Fruit fly (Drosophila melanogaster) whole organism, embryonic: ENCODE measurements around the gene CG31294.

Experiments used
- ATbp ChIP-seq: fragments of 200-800 bp; sonication (Bioruptor generic); optimal IDR thresholded peaks from 2 replicates; lab custom pipeline; 2017; ENCODE audit warnings: missing biosample characterization, mild to moderate bottlenecking, missing genetic modification characterization, missing genetic modification reagents
- Awh ChIP-seq: fragments of 200-800 bp; sonication (Bioruptor generic); IDR thresholded peaks from 2 replicates; pipeline ENCODE4, ENCODE4 v1.3.6; 2022; ENCODE audit warnings: missing biosample characterization, missing genetic modification characterization
- Blimp-1 ChIP-seq: fragments of 200-800 bp; sonication (Bioruptor generic); optimal IDR thresholded peaks from 3 replicates; lab custom pipeline; 2018; ENCODE audit warnings: missing biosample characterization, missing genetic modification characterization, mild to moderate bottlenecking, moderate library complexity, missing genetic modification reagents
- CG10147 ChIP-seq: fragments of 200-800 bp; sonication (Bioruptor generic); optimal IDR thresholded peaks from 2 replicates; lab custom pipeline; 2019; ENCODE audit warnings: missing biosample characterization, mild to moderate bottlenecking, missing genetic modification characterization, moderate library complexity
- CG10366 ChIP-seq: fragments of 200-800 bp; sonication (Bioruptor generic); IDR thresholded peaks from 2 replicates; pipeline ENCODE4 v1.3.6; 2022; ENCODE audit warnings: missing biosample characterization, missing genetic modification characterization
- CG11504 ChIP-seq: fragments of 200-800 bp; sonication (Bioruptor generic); optimal IDR thresholded peaks from 3 replicates; lab custom pipeline; 2019; ENCODE audit warnings: missing biosample characterization, mild to moderate bottlenecking, missing genetic modification characterization, moderate library complexity
- CG13624 ChIP-seq: fragments of 200-800 bp; sonication (Bioruptor generic); optimal IDR thresholded peaks from 2 replicates; lab custom pipeline; 2016; ENCODE audit warnings: missing biosample characterization, missing genetic modification characterization
- CG17328 ChIP-seq: fragments of 200-800 bp; sonication (Bioruptor generic); IDR thresholded peaks from 2 replicates; pipeline ENCODE4 v1.3.6; 2022; ENCODE audit warnings: missing biosample characterization, missing genetic modification characterization
- CG31224 ChIP-seq: fragments of 200-800 bp; sonication (Bioruptor generic); IDR thresholded peaks from 2 replicates; pipeline ENCODE4 v1.3.6; 2022; ENCODE audit warnings: missing biosample characterization, missing genetic modification characterization
- CG33557 ChIP-seq: fragments of 200-800 bp; sonication (Bioruptor generic); optimal IDR thresholded peaks from 2 replicates; lab custom pipeline; 2019; ENCODE audit warnings: missing biosample characterization, mild to moderate bottlenecking, missing genetic modification characterization, moderate library complexity
- CG34376 ChIP-seq: fragments of 200-800 bp; sonication (Bioruptor generic); optimal IDR thresholded peaks from 2 replicates; lab custom pipeline; 2018; ENCODE audit warnings: missing biosample characterization, mild to moderate bottlenecking, missing genetic modification characterization
- CG3995 ChIP-seq: fragments of 200-800 bp; sonication (Bioruptor generic); optimal IDR thresholded peaks from 3 replicates; lab custom pipeline; 2016; ENCODE audit warnings: missing biosample characterization, missing genetic modification characterization
- CG4617 ChIP-seq: fragments of 200-800 bp; sonication (Bioruptor generic); optimal IDR thresholded peaks from 3 replicates; lab custom pipeline; 2016; ENCODE audit warnings: missing biosample characterization, missing genetic modification characterization, borderline replicate concordance
- CG4707 ChIP-seq: fragments of 200-800 bp; sonication (Bioruptor generic); optimal IDR thresholded peaks from 2 replicates; lab custom pipeline; 2018; ENCODE audit warnings: missing biosample characterization, mild to moderate bottlenecking, missing genetic modification characterization, moderate library complexity
- CG5245 ChIP-seq: fragments of 200-800 bp; sonication (Bioruptor generic); optimal IDR thresholded peaks from 3 replicates; lab custom pipeline; 2016; ENCODE audit warnings: missing biosample characterization, missing genetic modification characterization
- CG6791 ChIP-seq: fragments of 200-800 bp; sonication (Bioruptor generic); IDR thresholded peaks from 3 replicates; pipeline ENCODE4 v1.3.6; 2022; ENCODE audit warnings: missing biosample characterization, missing genetic modification characterization; ENCODE audit not compliant: partially characterized antibody
- Drgx ChIP-seq: fragments of 200-800 bp; sonication (Bioruptor generic); IDR thresholded peaks from 2 replicates; pipeline ENCODE4 v1.3.6; 2022; ENCODE audit warnings: missing biosample characterization, missing genetic modification characterization
- E2f1 ChIP-seq: fragments of 200-800 bp; sonication (Bioruptor generic); IDR thresholded peaks from 2 replicates; pipeline ENCODE4 v1.3.6; 2022; ENCODE audit warnings: missing biosample characterization, missing genetic modification characterization
- Ets65A ChIP-seq: fragments of 200-800 bp; sonication (Bioruptor generic); peaks from one replicate; lab custom pipeline; 2016; ENCODE audit warnings: missing biosample characterization, missing genetic modification characterization
- Hr3 ChIP-seq: fragments of 200-800 bp; sonication (Bioruptor generic); optimal IDR thresholded peaks from 3 replicates; lab custom pipeline; 2016; ENCODE audit warnings: missing biosample characterization, missing genetic modification characterization
- MTF-1 ChIP-seq: fragments of 200-800 bp; sonication (Bioruptor generic); optimal IDR thresholded peaks from 2 replicates; lab custom pipeline; 2018; ENCODE audit warnings: missing biosample characterization, mild to moderate bottlenecking, missing genetic modification characterization, borderline replicate concordance
- Med ChIP-seq: fragments of 200-800 bp; sonication (Bioruptor generic); peaks from one replicate; lab custom pipeline; 2016; ENCODE audit warnings: missing biosample characterization, missing genetic modification characterization, mild to moderate bottlenecking, inconsistent platforms, moderate library complexity
- Pdp1 ChIP-seq, 2 experiments: fragments of 200-800 bp; sonication (Bioruptor generic); optimal IDR thresholded peaks; 3 replicates each; lab custom pipeline; 2016; ENCODE audit warnings: missing biosample characterization in 2 of 2, missing genetic modification characterization in 2 of 2, mild to moderate bottlenecking in 1 of 2, moderate library complexity in 1 of 2
- Rx ChIP-seq: fragments of 200-800 bp; sonication (Bioruptor generic); IDR thresholded peaks from 2 replicates; pipeline ENCODE4 v1.3.6; 2022; ENCODE audit warnings: missing biosample characterization, missing genetic modification characterization
- Sin3A ChIP-seq: fragments of >200 bp; optimal IDR thresholded peaks from 2 replicates; lab custom pipeline; 2018
- Spps ChIP-seq: fragments of 200-800 bp; sonication (Bioruptor generic); optimal IDR thresholded peaks from 2 replicates; lab custom pipeline; 2018; ENCODE audit warnings: missing biosample characterization, mild to moderate bottlenecking, missing genetic modification characterization
- Xrp1 ChIP-seq: fragments of 200-800 bp; sonication (Bioruptor generic); IDR thresholded peaks from 2 replicates; pipeline ENCODE4 v1.3.6; 2022; ENCODE audit warnings: missing biosample characterization, missing genetic modification characterization
- ato ChIP-seq: fragments of 200-800 bp; sonication (Bioruptor generic); IDR thresholded peaks from 2 replicates; pipeline ENCODE4 v1.3.6; 2022; ENCODE audit warnings: missing biosample characterization, missing genetic modification characterization; ENCODE audit not compliant: partially characterized antibody
- ci ChIP-seq: fragments of 200-800 bp; sonication (Bioruptor generic); IDR thresholded peaks from 3 replicates; pipeline ENCODE4 v1.3.6; 2022; ENCODE audit warnings: missing biosample characterization, missing genetic modification characterization
- da ChIP-seq: fragments of 200-800 bp; sonication (Bioruptor generic); optimal IDR thresholded peaks from 2 replicates; lab custom pipeline; 2016; ENCODE audit warnings: missing biosample characterization, missing genetic modification characterization
- dati ChIP-seq: fragments of 200-800 bp; sonication (Bioruptor generic); IDR thresholded peaks from 2 replicates; pipeline ENCODE4 v1.3.6; 2022; ENCODE audit warnings: missing biosample characterization, missing genetic modification characterization
- gcm ChIP-seq: fragments of 200-800 bp; sonication (Bioruptor generic); optimal IDR thresholded peaks from 2 replicates; lab custom pipeline; 2019; ENCODE audit warnings: missing biosample characterization, mild to moderate bottlenecking, missing genetic modification characterization, moderate library complexity
- ind ChIP-seq: fragments of 200-800 bp; sonication (Bioruptor generic); optimal IDR thresholded peaks from 3 replicates; lab custom pipeline; 2016; ENCODE audit warnings: missing biosample characterization, missing genetic modification characterization
- kni ChIP-seq: fragments of 200-800 bp; sonication (Bioruptor generic); optimal IDR thresholded peaks from 3 replicates; lab custom pipeline; 2017; ENCODE audit warnings: mild to moderate bottlenecking, missing biosample characterization, missing genetic modification reagents, missing genetic modification characterization
- pros ChIP-seq: fragments of 200-800 bp; sonication (Bioruptor generic); optimal IDR thresholded peaks from 3 replicates; lab custom pipeline; 2019; ENCODE audit warnings: missing biosample characterization, mild to moderate bottlenecking, missing genetic modification characterization, moderate library complexity
- pum ChIP-seq: fragments of 200-800 bp; sonication (Bioruptor generic); optimal IDR thresholded peaks from 2 replicates; lab custom pipeline; 2016; ENCODE audit warnings: missing biosample characterization, missing genetic modification characterization
- ranshi ChIP-seq: fragments of 200-800 bp; sonication (Bioruptor generic); IDR thresholded peaks from 2 replicates; pipeline ENCODE4 v1.3.6; 2022; ENCODE audit warnings: missing biosample characterization, missing genetic modification characterization
- zen ChIP-seq: fragments of 200-800 bp; sonication (Bioruptor generic); optimal IDR thresholded peaks from 3 replicates; lab custom pipeline; 2018; ENCODE audit warnings: missing biosample characterization, mild to moderate bottlenecking, missing genetic modification characterization, moderate library complexity
- zfh1 ChIP-seq: fragments of 200-800 bp; sonication (Bioruptor generic); IDR thresholded peaks from 3 replicates; pipeline ENCODE4 v1.3.6; 2022; ENCODE audit warnings: missing biosample characterization, missing genetic modification characterization

CG31294 gene

dm6 chr3R:15679989-15680388, 36.4 kb downstream of the CG31294 start (continued):
- TF ChIP-seq ato (GFP tag; lab: Robert Waterston, UW) = no peak
- TF ChIP-seq CG10366 = no peak
- TF ChIP-seq Sin3A (lab: Kevin White, UChicago) = no peak
- TF ChIP-seq CG10147 = no peak
- 0 out of 3 replicates have a peak, but pooled peaks have one; percentile 46 for TF ChIP-seq CG6791 (GFP tag; lab: Robert Waterston, UW)
- TF ChIP-seq pros (GFP tag; lab: Kevin White, UChicago) = no peak
- TF ChIP-seq da (GFP tag; lab: Kevin White, UChicago) = no peak
- TF ChIP-seq CG4707 (GFP tag; lab: Kevin White, UChicago) = no peak
- TF ChIP-seq CG5245 (GFP tag; lab: Kevin White, UChicago) = no peak
- peak; percentile 26 for TF ChIP-seq Hr3 (GFP tag; lab: Kevin White, UChicago)
- no peak for TF ChIP-seq MTF-1 (GFP tag; lab: Kevin White, UChicago)
- no peak for TF ChIP-seq Spps (tag; lab: Kevin White, UChicago)
- no peak for TF ChIP-seq CG34376 (GFP tag; lab: Kevin White, UChicago)
- TF ChIP-seq pum (GFP tag; lab: Kevin White, UChicago) = no peak

- TF ChIP-seq CG3995 (GFP tag; lab: Kevin White, UChicago) (no peak), CG31224 (GFP tag; lab: Robert Waterston, UW) (no peak), CG5245 (GFP tag; lab: Kevin White, UChicago) (no peak), Ets65A (GFP tag; lab: Kevin White, UChicago) (peak; percentile 16), ATbp (GFP tag; lab: Kevin White, UChicago) (peak; percentile 15), CG17328 (GFP tag; lab: Robert Waterston, UW) (0 out of 2 replicates have a peak, but pooled peaks have one; percentile 13), zfh1 (0 out of 3 replicates have a peak, but pooled peaks have one; percentile 43), Med (GFP tag; lab: Kevin White, UChicago) (peak; percentile 52), CG13624 (GFP tag; lab: Kevin White, UChicago) (no peak), gcm (GFP tag; lab: Kevin White, UChicago) (no peak), ind (GFP tag; lab: Kevin White, UChicago) (peak; percentile 9), Pdp1 (GFP tag; optimal IDR thresholded peaks at IDR 0.05; lab: Kevin White, UChicago) (no peak), CG4617 (GFP tag; lab: Kevin White, UChicago) (no peak), ci (GFP tag; lab: Robert Waterston, UW) (0 out of 3 replicates have a peak, but pooled peaks have one; percentile 45), Drgx (GFP tag; lab: Robert Waterston, UW) (0 out of 2 replicates have a peak, but pooled peaks have one; percentile 20), Blimp-1 (GFP tag; lab: Kevin White, UChicago) (peak; percentile 33), CG33557 (no peak), kni (peak; percentile 5), Awh (0 out of 2 replicates have a peak, but pooled peaks have one; percentile 43), E2f1 (GFP tag; lab: Robert Waterston, UW) (no peak), dati (no peak), Rx (no peak), zen (no peak), CG11504 (tag; lab: Kevin White, UChicago) (peak; percentile 17), ranshi (0 out of 2 replicates have a peak, but pooled peaks have one; percentile 20), Xrp1 (peak; percentile 3; the same call in 1 of the 2 replicates)
Observed at dm6 chr3R:15678765-15679514, 37.4 kb downstream of the CG31294 start.
